Worm (Caenorhabditis elegans) whole organism, L4 larva: Measurements from ENCODE around the gene sru-44.

ENCODE experiments used
- aha-1 ChIP-seq: fragments of 150-350 bp; peaks from one replicate; lab custom pipeline; 2014; ENCODE audit warnings: missing biosample characterization, missing genetic modification characterization
- hmg-1.1 ChIP-seq: fragments of 200-800 bp; sonication (Bioruptor generic); IDR thresholded peaks from 2 replicates; pipeline ENCODE4 v1.3.6; 2022; ENCODE audit warnings: missing genetic modification reagents, missing genetic modification characterization, missing compliant biosample characterization
- skn-1 ChIP-seq: fragments of 150-350 bp; optimal IDR thresholded peaks from 2 replicates; lab custom pipeline; 2014; ENCODE audit warnings: missing biosample characterization, missing genetic modification characterization
- unc-62 ChIP-seq, 3 experiments: fragments of 150-350 bp in 1 of 3; sonication (generic microtip); optimal IDR thresholded peaks in 2 of 3; peaks in 1 of 3; 1 replicate in 1 of 3; 2 replicates in 2 of 3; lab custom pipeline; 2014 to 2017; ENCODE audit warnings: missing biosample characterization in 3 of 3, missing genetic modification characterization in 3 of 3, missing genetic modification reagents in 3 of 3, missing genotype in 1 of 3
- zag-1 ChIP-seq: fragments of 150-350 bp; optimal IDR thresholded peaks from 2 replicates; lab custom pipeline; 2014; ENCODE audit warnings: missing biosample characterization, missing genetic modification characterization
- zfp-2 ChIP-seq: sonication (generic microtip); optimal IDR thresholded peaks from 2 replicates; lab custom pipeline; 2016; ENCODE audit warnings: mild to moderate bottlenecking, missing genetic modification characterization, missing compliant biosample characterization

DNA sequence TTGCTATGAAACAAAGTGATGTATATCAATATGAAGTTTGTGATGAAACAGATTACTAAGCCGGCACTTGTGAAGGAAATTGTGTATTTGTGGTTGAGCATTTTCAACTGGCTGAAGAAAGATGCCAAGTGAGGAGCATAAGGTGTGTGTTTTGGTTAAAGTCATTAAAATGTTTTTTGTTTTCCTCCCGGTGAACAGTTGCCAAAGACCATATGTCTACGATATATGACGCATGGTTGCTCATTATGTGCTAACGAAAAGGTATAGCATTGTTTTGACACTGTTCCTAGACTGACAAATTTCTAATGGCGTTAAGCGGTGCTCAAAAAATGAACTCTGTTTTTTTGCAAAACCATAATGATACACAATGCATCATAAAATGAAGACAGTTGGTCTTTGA is 50.7 kb downstream of the sru-44 start, which contains the start of gene str-55:
- TF ChIP-seq aha-1 (tag; lab: Kevin White, UChicago) (no peak), unc-62 (GFP tag; optimal IDR thresholded peaks at IDR 0.05 in 1 of 2; lab: Kevin White, UChicago) (no peak), unc-62 (tag; optimal IDR thresholded peaks at IDR 0.05; lab: Kevin White, UChicago) (no peak), skn-1 (tag; lab: Kevin White, UChicago) (no peak), zag-1 (tag; lab: Kevin White, UChicago) (no peak), hmg-1.1 (no peak), zfp-2 (tag; lab: Kevin White, UChicago) (no peak)
